Worm (Caenorhabditis elegans) whole organism, L3 larva: Measurements from ENCODE around the gene F19B10.4.
A peak's percentile ranks its signal among the peaks of the same experiment; 100 is the strongest.

Experiments used
- R02D3.7 ChIP-seq: fragments of 150-350 bp; optimal IDR thresholded peaks from 2 replicates; lab custom pipeline; 2014; ENCODE audit warnings: missing biosample characterization, missing genetic modification characterization
- ZK546.5 ChIP-seq: sonication (generic microtip); optimal IDR thresholded peaks from 2 replicates; lab custom pipeline; 2017; ENCODE audit warnings: missing biosample characterization, missing genetic modification characterization
- aly-2 ChIP-seq: fragments of 150-350 bp; optimal IDR thresholded peaks from 2 replicates; lab custom pipeline; 2014; ENCODE audit warnings: missing biosample characterization, missing genetic modification characterization
- ama-1 ChIP-seq: fragments of 150-350 bp; optimal IDR thresholded peaks from 2 replicates; lab custom pipeline; 2018
- ceh-28 ChIP-seq: fragments of 150-350 bp; optimal IDR thresholded peaks from 2 replicates; lab custom pipeline; 2014; ENCODE audit warnings: missing biosample characterization, missing genetic modification reagents, missing genetic modification characterization
- ceh-82 ChIP-seq: fragments of 150-350 bp; optimal IDR thresholded peaks from 2 replicates; lab custom pipeline; 2014; ENCODE audit warnings: missing biosample characterization, missing genetic modification characterization
- ceh-9 ChIP-seq: sonication (generic microtip); optimal IDR thresholded peaks from 2 replicates; lab custom pipeline; 2018; ENCODE audit warnings: missing biosample characterization, missing genetic modification characterization
- egl-5 ChIP-seq: fragments of 150-350 bp; optimal IDR thresholded peaks from 2 replicates; lab custom pipeline; 2017; ENCODE audit warnings: missing biosample characterization, missing genetic modification reagents, missing genetic modification characterization, inconsistent platforms
- elt-1 ChIP-seq: fragments of 150-350 bp; optimal IDR thresholded peaks from 2 replicates; lab custom pipeline; 2014; ENCODE audit warnings: missing biosample characterization, missing genetic modification characterization
- elt-2 ChIP-seq: sonication (generic microtip); optimal IDR thresholded peaks from 2 replicates; lab custom pipeline; 2016; ENCODE audit warnings: missing genetic modification reagents, mild to moderate bottlenecking, missing genetic modification characterization, missing compliant biosample characterization
- elt-3 ChIP-seq, 3 experiments: fragments of 150-350 bp in 1 of 3; sonication (generic microtip) in 2 of 3; optimal IDR thresholded peaks; 2 replicates in 2 of 3; 4 replicates in 1 of 3; lab custom pipeline; 2014 to 2017; ENCODE audit warnings: missing biosample characterization in 3 of 3, missing genetic modification characterization in 3 of 3
- eor-1 ChIP-seq, 2 experiments: fragments of 150-350 bp; optimal IDR thresholded peaks; 2 replicates each; lab custom pipeline; 2014 to 2018; ENCODE audit warnings: missing biosample characterization in 2 of 2, missing genetic modification characterization in 2 of 2
- fkh-10 ChIP-seq: sonication (generic microtip); optimal IDR thresholded peaks from 2 replicates; lab custom pipeline; 2017; ENCODE audit warnings: missing biosample characterization, missing genetic modification reagents, missing genetic modification characterization
- fkh-2 ChIP-seq: fragments of 150-350 bp; optimal IDR thresholded peaks from 2 replicates; lab custom pipeline; 2014; ENCODE audit warnings: missing biosample characterization, missing genetic modification reagents, missing genetic modification characterization
- fos-1 ChIP-seq: fragments of 150-350 bp; optimal IDR thresholded peaks from 2 replicates; lab custom pipeline; 2014; ENCODE audit warnings: missing biosample characterization, missing genetic modification characterization
- hmg-11 ChIP-seq: sonication (generic microtip); optimal IDR thresholded peaks from 2 replicates; lab custom pipeline; 2016; ENCODE audit warnings: missing genetic modification characterization, missing compliant biosample characterization
- jun-1 ChIP-seq: fragments of 150-350 bp; optimal IDR thresholded peaks from 2 replicates; lab custom pipeline; 2014; ENCODE audit warnings: missing biosample characterization, missing genetic modification reagents, missing genetic modification characterization
- lin-15B ChIP-seq: fragments of 150-350 bp; optimal IDR thresholded peaks from 2 replicates; lab custom pipeline; 2014; ENCODE audit warnings: missing biosample characterization, missing genetic modification characterization
- lsy-12 ChIP-seq: sonication (generic microtip); optimal IDR thresholded peaks from 2 replicates; lab custom pipeline; 2016; ENCODE audit warnings: mild to moderate bottlenecking, missing genetic modification characterization, missing compliant biosample characterization
- nfya-1 ChIP-seq: sonication (generic microtip); optimal IDR thresholded peaks from 2 replicates; lab custom pipeline; 2017; ENCODE audit warnings: missing genetic modification characterization, mild to moderate bottlenecking, missing compliant biosample characterization, antibody characterized with exemption, moderate library complexity; ENCODE audit not compliant: insufficient read depth
- nhr-11 ChIP-seq: fragments of 150-350 bp; optimal IDR thresholded peaks from 2 replicates; lab custom pipeline; 2014; ENCODE audit warnings: missing biosample characterization, missing genetic modification characterization
- nhr-12 ChIP-seq: fragments of 150-350 bp; optimal IDR thresholded peaks from 2 replicates; lab custom pipeline; 2014; ENCODE audit warnings: missing biosample characterization, missing genetic modification characterization
- nhr-23 ChIP-seq: fragments of 150-350 bp; optimal IDR thresholded peaks from 2 replicates; lab custom pipeline; 2014; ENCODE audit warnings: missing biosample characterization, missing genetic modification reagents, missing genetic modification characterization
- nhr-237 ChIP-seq: fragments of 150-350 bp; optimal IDR thresholded peaks from 2 replicates; lab custom pipeline; 2014; ENCODE audit warnings: missing biosample characterization, missing genetic modification characterization
- nhr-25 ChIP-seq: sonication (generic microtip); optimal IDR thresholded peaks from 2 replicates; lab custom pipeline; 2017; ENCODE audit warnings: missing biosample characterization, missing genetic modification characterization
- nhr-28 ChIP-seq: fragments of 150-350 bp; optimal IDR thresholded peaks from 2 replicates; lab custom pipeline; 2014; ENCODE audit warnings: missing biosample characterization, missing genetic modification characterization
- nhr-43 ChIP-seq: sonication (generic microtip); optimal IDR thresholded peaks from 2 replicates; lab custom pipeline; 2016; ENCODE audit warnings: mild to moderate bottlenecking, missing genetic modification characterization, missing compliant biosample characterization; ENCODE audit not compliant: poor library complexity, severe bottlenecking
- nhr-67 ChIP-seq: fragments of 150-350 bp; optimal IDR thresholded peaks from 2 replicates; lab custom pipeline; 2014; ENCODE audit warnings: missing biosample characterization, missing genetic modification characterization
- nhr-76 ChIP-seq: fragments of 150-350 bp; sonication (generic microtip); optimal IDR thresholded peaks from 5 replicates; lab custom pipeline; 2014; ENCODE audit warnings: missing biosample characterization, missing genetic modification characterization
- nhr-77 ChIP-seq: fragments of 150-350 bp; optimal IDR thresholded peaks from 2 replicates; lab custom pipeline; 2014; ENCODE audit warnings: missing biosample characterization, missing genetic modification characterization
- pha-4 ChIP-seq: fragments of 150-350 bp; optimal IDR thresholded peaks from 2 replicates; lab custom pipeline; 2014; ENCODE audit warnings: missing biosample characterization, missing genetic modification reagents, missing genetic modification characterization
- pqm-1 ChIP-seq: fragments of 150-350 bp; optimal IDR thresholded peaks from 2 replicates; lab custom pipeline; 2017; ENCODE audit warnings: missing biosample characterization, missing genetic modification characterization, inconsistent platforms
- sea-2 ChIP-seq: fragments of 150-350 bp; sonication (generic microtip); optimal IDR thresholded peaks from 4 replicates; lab custom pipeline; 2014; ENCODE audit warnings: missing biosample characterization, missing genetic modification reagents, missing genetic modification characterization
- snpc-4 ChIP-seq: fragments of 150-350 bp; optimal IDR thresholded peaks from 2 replicates; lab custom pipeline; 2014; ENCODE audit warnings: missing biosample characterization, missing genetic modification characterization
- unc-39 ChIP-seq: sonication (generic microtip); optimal IDR thresholded peaks from 4 replicates; lab custom pipeline; 2017; ENCODE audit warnings: missing biosample characterization, missing genetic modification characterization
- unc-62 ChIP-seq: fragments of 150-350 bp; sonication (generic microtip); optimal IDR thresholded peaks from 4 replicates; lab custom pipeline; 2014; ENCODE audit warnings: missing biosample characterization, missing genetic modification reagents, missing genetic modification characterization
- zag-1 ChIP-seq: fragments of 150-350 bp; optimal IDR thresholded peaks from 2 replicates; lab custom pipeline; 2014; ENCODE audit warnings: missing biosample characterization, missing genetic modification characterization
- ztf-11 ChIP-seq: fragments of 150-350 bp; optimal IDR thresholded peaks from 2 replicates; lab custom pipeline; 2014; ENCODE audit warnings: missing biosample characterization, missing genetic modification characterization

The F19B10.4 gene

DNA sequence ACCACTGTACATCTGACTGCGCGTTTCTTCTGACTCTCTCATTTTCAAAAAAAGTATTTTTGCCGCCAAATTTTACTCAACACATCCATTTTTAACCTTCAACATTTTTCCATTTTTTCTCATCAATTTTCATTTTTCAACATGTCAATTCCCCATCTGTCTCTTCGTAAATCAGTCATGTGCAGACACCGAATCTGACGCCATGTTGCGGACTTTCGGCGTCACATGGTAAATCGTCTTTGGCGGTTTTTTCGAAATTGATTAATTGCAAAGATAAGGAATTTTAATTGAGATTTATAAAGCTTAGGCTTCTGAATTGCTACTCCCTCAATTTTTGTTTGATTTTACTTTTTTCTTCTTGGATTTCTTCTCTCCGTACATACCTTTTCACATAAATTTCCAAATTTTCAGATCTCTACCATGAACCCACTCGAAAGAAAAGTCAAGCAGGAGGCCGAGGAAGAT is 22.9 kb downstream of the F19B10.4 start, which contains the start of gene F19B10.1 (continued):
- TF ChIP-seq fkh-2 (tag; lab: Kevin White, UChicago) (no peak), unc-62 (GFP tag; lab: Kevin White, UChicago) (peak; percentile 63), snpc-4 (peak; percentile 62)

DNA sequence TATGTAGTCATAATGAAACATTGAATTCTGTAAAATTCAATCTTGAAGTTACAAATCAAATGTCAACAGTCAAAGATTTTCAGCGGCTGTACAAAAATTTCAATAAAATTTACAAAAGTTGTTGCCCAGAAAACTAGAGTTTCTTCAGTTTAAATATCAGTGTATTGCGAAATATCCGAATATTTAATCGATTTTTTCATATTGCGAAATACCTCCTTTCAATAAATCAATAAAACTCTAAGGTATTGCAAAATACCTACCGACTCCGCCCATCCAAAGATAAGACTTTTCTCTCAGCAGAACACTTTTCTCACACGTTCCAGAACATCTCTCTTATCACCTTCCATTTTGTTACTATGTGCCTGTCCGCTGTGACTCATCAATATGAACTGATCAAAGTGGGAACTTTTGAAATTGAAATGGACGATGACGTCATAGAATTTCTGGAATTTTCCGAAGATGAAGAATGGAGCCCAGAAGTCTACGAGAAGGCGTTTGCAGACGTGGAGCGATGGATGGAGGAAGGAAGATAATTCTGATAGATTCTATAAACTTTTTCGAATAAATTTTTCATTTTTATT is 24.7 kb downstream of the F19B10.4 start:
- no peak for TF ChIP-seq nhr-237 (tag; lab: Kevin White, UChicago)
- TF ChIP-seq ceh-28: peak; percentile 83
- no peak for TF ChIP-seq nhr-77
- peak; percentile 87 for TF ChIP-seq elt-2 (tag; lab: Kevin White, UChicago)
- peak; percentile 46 for TF ChIP-seq pqm-1 (tag; lab: Kevin White, UChicago)

DNA sequence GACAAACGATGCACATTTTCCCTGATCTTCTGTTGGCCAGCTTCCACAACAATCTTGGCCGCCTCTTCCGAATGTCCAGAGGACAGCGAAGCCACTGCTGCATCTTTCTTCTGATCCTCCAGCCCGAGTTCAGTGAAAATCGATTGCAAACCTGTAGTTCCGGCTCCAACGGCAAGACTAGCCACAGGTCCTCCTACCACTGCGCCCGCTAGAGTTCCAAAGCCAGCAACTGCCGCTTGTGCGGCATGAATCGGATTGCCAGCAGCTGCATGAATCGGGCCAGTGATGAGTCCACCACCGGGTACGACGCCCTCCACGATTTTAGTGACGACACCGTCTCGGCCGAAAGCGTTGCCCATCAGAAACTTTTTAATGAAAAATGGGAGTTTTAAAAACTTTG is 28.5 kb downstream of the F19B10.4 start, which contains the start of gene ifas-1:
ifas-1 (minus strand) TSS at position 387 of the 400 bp plus-strand sequence.
- TF ChIP-seq nhr-12: no peak
- TF ChIP-seq jun-1 (tag; lab: Kevin White, UChicago): no peak

DNA sequence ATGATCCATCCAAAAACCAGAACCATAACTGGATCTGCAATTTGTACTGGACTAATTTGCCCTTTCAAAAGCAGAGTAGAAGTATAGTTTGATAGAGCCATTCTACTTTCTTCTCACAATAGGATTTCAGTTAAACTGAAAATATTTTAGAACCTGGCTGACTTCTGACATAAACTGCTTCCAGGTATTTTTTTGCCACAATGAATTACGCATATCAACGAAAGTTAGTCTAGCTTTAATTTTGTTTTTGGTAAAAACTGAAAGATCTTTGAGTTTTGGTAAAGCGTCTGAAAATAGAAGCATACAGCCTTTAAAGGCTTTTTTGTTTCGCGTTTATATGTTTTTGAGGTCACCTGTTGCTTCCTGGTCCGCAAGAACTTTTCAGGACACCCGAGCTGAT is 30.8 kb downstream of the F19B10.4 start, which contains the start of gene srx-101:
srx-101 (minus strand) TSS at position 101 of the 400 bp plus-strand sequence.
- TF ChIP-seq ZK546.5 (tag; lab: Kevin White, UChicago) (no peak), snpc-4 (no peak), nhr-43 (tag; lab: Kevin White, UChicago) (no peak), lin-15B (no peak), ama-1 (lab: Kevin White, UChicago) (no peak), nhr-28 (tag; lab: Kevin White, UChicago) (no peak)

DNA sequence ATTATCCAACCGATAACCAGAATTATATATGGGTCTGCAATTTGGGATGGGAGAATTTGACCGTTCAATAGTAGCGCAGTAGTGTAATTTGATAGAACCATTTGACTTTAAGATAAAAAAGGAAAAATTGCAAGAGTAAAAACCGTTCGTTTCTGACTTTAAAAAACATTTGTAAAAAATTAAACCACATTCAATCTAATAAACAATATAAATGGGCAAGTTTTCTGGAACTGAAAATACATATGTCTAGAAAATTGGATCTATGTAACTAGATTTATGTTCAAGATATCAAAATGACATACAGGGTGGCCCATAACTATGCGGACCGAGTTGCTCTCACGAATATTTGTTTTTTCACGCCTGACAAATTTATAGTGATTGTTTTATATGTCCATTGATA is 34.8 kb downstream of the F19B10.4 start, which contains the start of gene srx-102:
srx-102 (minus strand) TSS at position 101 of the 400 bp plus-strand sequence.
- TF ChIP-seq nhr-237 (tag; lab: Kevin White, UChicago): no peak
- TF ChIP-seq hmg-11 (tag; lab: Kevin White, UChicago): no peak
- TF ChIP-seq jun-1 (tag; lab: Kevin White, UChicago): no peak
- no peak for TF ChIP-seq egl-5
- TF ChIP-seq lin-15B: no peak
- no peak for TF ChIP-seq nhr-67

DNA sequence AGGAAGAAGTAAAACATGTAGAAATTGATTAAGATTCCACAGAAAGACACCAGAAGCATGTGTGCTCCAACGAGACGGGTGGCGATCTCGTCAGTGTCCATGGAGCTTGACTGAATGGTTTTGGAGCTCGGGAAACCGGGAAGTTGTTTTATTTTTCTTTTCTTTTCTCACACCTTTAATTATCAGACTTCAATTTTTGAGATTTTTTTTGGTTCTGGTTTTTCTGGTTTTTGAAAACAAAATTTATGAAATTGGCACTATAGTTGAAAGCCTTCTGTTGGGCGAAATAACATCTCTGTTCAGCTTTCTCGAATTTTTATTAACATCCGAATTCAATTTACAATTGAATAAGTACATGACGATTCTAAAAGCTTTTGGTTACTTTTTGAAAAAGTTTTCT is 39.7 kb downstream of the F19B10.4 start, which contains the start of gene srx-104:
srx-104 (minus strand) TSS at position 101 of the 400 bp plus-strand sequence.
- no peak for TF ChIP-seq nhr-237 (tag; lab: Kevin White, UChicago)
- TF ChIP-seq ceh-9: no peak
- no peak for TF ChIP-seq sea-2
- TF ChIP-seq unc-39: no peak
- no peak for TF ChIP-seq R02D3.7 (tag; lab: Kevin White, UChicago)
- TF ChIP-seq nhr-11: no peak
- no peak for TF ChIP-seq nhr-25 (tag; lab: Kevin White, UChicago)
- TF ChIP-seq elt-2 (tag; lab: Kevin White, UChicago): no peak
- TF ChIP-seq pha-4 (tag; lab: Kevin White, UChicago): no peak
- no peak for TF ChIP-seq fos-1 (tag; lab: Kevin White, UChicago)
- TF ChIP-seq unc-62 (GFP tag; lab: Kevin White, UChicago): no peak
- no peak for TF ChIP-seq pqm-1 (tag; lab: Kevin White, UChicago)
- TF ChIP-seq zag-1 (tag; lab: Kevin White, UChicago): no peak
- TF ChIP-seq nhr-77: no peak

DNA sequence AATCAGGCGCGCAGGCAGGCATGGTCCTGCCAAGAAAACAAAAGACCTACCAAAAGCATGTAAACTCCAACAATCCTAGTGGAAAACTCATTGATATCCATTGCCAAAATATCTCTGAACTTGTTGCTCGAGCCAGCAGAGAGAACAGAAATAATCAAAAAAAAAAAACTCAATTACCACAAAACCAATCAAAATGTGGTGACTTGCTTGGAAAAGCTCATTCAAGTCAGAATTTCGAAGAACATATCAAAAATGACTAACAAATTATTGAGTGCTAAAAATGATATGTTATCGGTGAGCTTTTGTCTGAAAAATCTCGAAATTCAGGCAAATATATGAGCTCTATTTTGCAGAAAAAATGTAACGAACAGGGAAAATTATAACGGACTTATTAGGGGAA is 41.4 kb downstream of the F19B10.4 start, which contains the start of gene srx-105:
srx-105 (minus strand) TSS at position 101 of the 400 bp plus-strand sequence.
- TF ChIP-seq fkh-10 (GFP tag; lab: Kevin White, UChicago) (no peak), nhr-23 (tag; lab: Kevin White, UChicago) (no peak), aly-2 (tag; lab: Kevin White, UChicago) (no peak), fkh-2 (tag; lab: Kevin White, UChicago) (no peak), elt-1 (tag; lab: Kevin White, UChicago) (no peak), jun-1 (tag; lab: Kevin White, UChicago) (no peak), eor-1 (tag; optimal IDR thresholded peaks at IDR 0.05; lab: Kevin White, UChicago) (no peak), ama-1 (lab: Kevin White, UChicago) (no peak), lsy-12 (no peak), ceh-82 (tag; lab: Kevin White, UChicago) (no peak), nfya-1 (no peak), elt-3 (tag; optimal IDR thresholded peaks at IDR 0.05; lab: Kevin White, UChicago) (no peak), ceh-28 (no peak), nhr-77 (no peak), nhr-76 (tag; lab: Kevin White, UChicago) (no peak), ztf-11 (tag; lab: Kevin White, UChicago) (no peak), nhr-25 (tag; lab: Kevin White, UChicago) (no peak), R02D3.7 (tag; lab: Kevin White, UChicago) (no peak)
